Fruit fly (Drosophila melanogaster) Kc167 (cell line): ENCODE results near the gene Jon25Bii.

Experiments
- Myc ChIP-seq: fragments of >200 bp; optimal IDR thresholded peaks from 2 replicates; lab custom pipeline; 2017; ENCODE audit warnings: missing external identifiers
- h ChIP-seq: fragments of >200 bp; optimal IDR thresholded peaks from 3 replicates; lab custom pipeline; 2018; ENCODE audit warnings: missing external identifiers
- psq ChIP-seq: fragments of >200 bp; optimal IDR thresholded peaks from 2 replicates; lab custom pipeline; 2017; ENCODE audit warnings: missing external identifiers
- ttk ChIP-seq: sonication (Bioruptor generic); optimal IDR thresholded peaks from 2 replicates; lab custom pipeline; 2017; ENCODE audit warnings: missing external identifiers

DNA sequence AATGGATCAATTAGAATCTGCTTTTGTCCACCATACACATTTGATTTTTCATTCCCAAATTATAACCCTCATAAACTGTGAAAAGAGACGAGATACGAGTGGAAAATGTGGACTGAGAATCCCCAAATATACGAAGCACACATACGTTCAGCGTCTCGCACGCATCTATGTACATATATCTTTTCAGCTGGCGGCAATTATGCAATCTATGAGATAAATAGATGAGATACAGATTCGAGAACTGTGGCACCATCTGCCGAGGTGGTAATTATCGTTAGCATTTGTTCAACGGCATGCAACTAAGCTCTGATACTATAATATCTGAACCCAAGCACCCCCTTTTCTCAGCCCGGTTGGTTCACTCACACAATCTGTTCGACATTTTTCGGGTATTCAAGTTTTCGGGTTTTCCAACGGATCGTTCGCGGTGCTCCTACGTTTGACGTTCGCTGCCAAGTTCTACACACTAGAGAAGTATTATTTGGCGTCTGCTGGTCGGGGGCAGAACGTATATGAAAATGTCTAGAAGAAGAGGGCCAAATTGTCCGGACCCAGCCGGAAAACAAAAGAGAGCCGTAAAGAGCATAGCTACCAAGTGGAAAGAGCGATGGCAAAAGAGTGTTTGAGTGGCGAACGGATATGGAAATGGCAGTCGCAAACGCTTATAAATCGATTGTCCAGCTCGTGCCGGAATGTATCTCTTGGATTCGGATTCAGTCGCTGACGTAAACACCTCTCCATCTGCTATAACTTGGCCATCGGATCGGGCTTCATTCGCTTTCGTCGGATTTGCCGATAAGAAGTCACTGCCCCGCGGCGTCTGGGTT, 42.3 kb upstream of the Jon25Bii start:
- no peak for TF ChIP-seq Myc (lab: Kevin White, UChicago)
- no peak for TF ChIP-seq h (lab: Kevin White, UChicago)
- no peak for TF ChIP-seq ttk (lab: Kevin White, UChicago)
- TF ChIP-seq psq: no peak
